Worm (Caenorhabditis elegans) whole organism, L3 larva: ENCODE results near the gene T04F8.8.

ENCODE experiments used
- ama-1 ChIP-seq: fragments of 150-350 bp; optimal IDR thresholded peaks from 2 replicates; lab custom pipeline; 2018
- ceh-16 ChIP-seq: sonication (generic microtip); optimal IDR thresholded peaks from 2 replicates; lab custom pipeline; 2017; ENCODE audit warnings: missing biosample characterization, missing genetic modification characterization
- ceh-82 ChIP-seq: fragments of 150-350 bp; optimal IDR thresholded peaks from 2 replicates; lab custom pipeline; 2014; ENCODE audit warnings: missing biosample characterization, missing genetic modification characterization
- elt-2 ChIP-seq: sonication (generic microtip); optimal IDR thresholded peaks from 2 replicates; lab custom pipeline; 2016; ENCODE audit warnings: missing genetic modification reagents, mild to moderate bottlenecking, missing genetic modification characterization, missing compliant biosample characterization
- nhr-23 ChIP-seq: fragments of 150-350 bp; optimal IDR thresholded peaks from 2 replicates; lab custom pipeline; 2014; ENCODE audit warnings: missing biosample characterization, missing genetic modification reagents, missing genetic modification characterization
- nhr-237 ChIP-seq: fragments of 150-350 bp; optimal IDR thresholded peaks from 2 replicates; lab custom pipeline; 2014; ENCODE audit warnings: missing biosample characterization, missing genetic modification characterization
- nhr-25 ChIP-seq: sonication (generic microtip); optimal IDR thresholded peaks from 2 replicates; lab custom pipeline; 2017; ENCODE audit warnings: missing biosample characterization, missing genetic modification characterization
- nhr-76 ChIP-seq: fragments of 150-350 bp; sonication (generic microtip); optimal IDR thresholded peaks from 5 replicates; lab custom pipeline; 2014; ENCODE audit warnings: missing biosample characterization, missing genetic modification characterization
- pqm-1 ChIP-seq: fragments of 150-350 bp; optimal IDR thresholded peaks from 2 replicates; lab custom pipeline; 2017; ENCODE audit warnings: missing biosample characterization, missing genetic modification characterization, inconsistent platforms
- snpc-4 ChIP-seq: fragments of 150-350 bp; optimal IDR thresholded peaks from 2 replicates; lab custom pipeline; 2014; ENCODE audit warnings: missing biosample characterization, missing genetic modification characterization

DNA sequence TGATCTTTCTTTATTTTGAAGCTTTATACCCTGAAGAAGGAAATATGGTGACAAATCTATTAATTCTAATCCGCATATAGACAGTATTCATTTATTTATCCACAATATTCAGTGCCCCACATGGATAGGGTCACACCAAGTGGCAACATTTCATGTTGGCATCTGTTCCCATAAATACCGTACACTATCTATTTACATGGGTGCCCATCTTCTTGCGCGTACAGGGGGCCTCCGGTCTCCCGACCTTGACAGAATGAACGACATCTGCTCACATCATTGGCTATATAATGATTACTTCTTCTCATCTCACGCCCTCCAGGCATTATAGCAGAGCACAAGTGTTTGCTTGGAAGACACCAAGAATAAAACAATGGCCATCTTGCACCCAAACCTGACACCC is 28.3 kb downstream of the T04F8.8 start:
- TF ChIP-seq ceh-16 (tag; lab: Kevin White, UChicago) (no peak), snpc-4 (tag; lab: Kevin White, UChicago) (no peak), nhr-25 (tag; lab: Kevin White, UChicago) (no peak), nhr-76 (no peak), elt-2 (tag; lab: Kevin White, UChicago) (no peak), nhr-237 (tag; lab: Kevin White, UChicago) (no peak), ceh-82 (tag; lab: Kevin White, UChicago) (no peak), pqm-1 (tag; lab: Kevin White, UChicago) (no peak), ama-1 (no peak), nhr-23 (tag; lab: Kevin White, UChicago) (no peak)
